Worm (Caenorhabditis elegans): ENCODE measurements around the gene irld-24.

Gene irld-24

ce11 chrX:13986307-13986706 is at the start of gene irld-24:
irld-24 (plus strand) TSS chrX:13986607.
- no peak for TF ChIP-seq gmeb-1 (tag; optimal IDR thresholded peaks at IDR 0.05)
- no peak for TF ChIP-seq ztf-4 (tag; optimal IDR thresholded peaks at IDR 0.05)
- TF ChIP-seq lin-11 (tag; optimal IDR thresholded peaks at IDR 0.05), result no peak
- no peak for TF ChIP-seq unc-39 (tag; optimal IDR thresholded peaks at IDR 0.05)
- TF ChIP-seq ZK546.5 (tag; optimal IDR thresholded peaks at IDR 0.05), result no peak

- TF ChIP-seq sma-9 (GFP tag; optimal IDR thresholded peaks at IDR 0.05), result peak; percentile 22
- no peak for TF ChIP-seq sma-9 (tag; optimal IDR thresholded peaks at IDR 0.05)
- TF ChIP-seq nhr-21 (tag; optimal IDR thresholded peaks at IDR 0.05), result peak; percentile 63
- no peak for TF ChIP-seq lsy-2 (tag; optimal IDR thresholded peaks at IDR 0.05)
- no peak for TF ChIP-seq ztf-1 (GFP tag; conservative IDR thresholded peaks at IDR 0.05)
- TF ChIP-seq blmp-1 (tag; optimal IDR thresholded peaks at IDR 0.05; ENCODE audit: insufficient read depth), result peak; percentile 79
- no peak for TF ChIP-seq F13H6.1 (tag; optimal IDR thresholded peaks at IDR 0.05)
- peak; percentile 20 for TF ChIP-seq nhr-25 (tag; optimal IDR thresholded peaks at IDR 0.05)
- no peak for TF ChIP-seq elt-1 (tag; optimal IDR thresholded peaks at IDR 0.05)
- peak; percentile 46 for TF ChIP-seq crh-2 (tag; optimal IDR thresholded peaks at IDR 0.05)
- TF ChIP-seq ceh-16 (tag; optimal IDR thresholded peaks at IDR 0.05), result peak; percentile 51
- TF ChIP-seq sma-3 (GFP tag; optimal IDR thresholded peaks at IDR 0.05), result peak; percentile 32
- TF ChIP-seq unc-39 (tag; optimal IDR thresholded peaks at IDR 0.05), result no peak
- peak; percentile 16 for TF ChIP-seq nhr-129 (tag; optimal IDR thresholded peaks at IDR 0.05)
These were observed 49.7 kb upstream of the irld-24 start for ce11 chrX:13936719-13937118.

- TF ChIP-seq sma-9 (GFP tag; optimal IDR thresholded peaks at IDR 0.05) (peak; percentile 86), sma-9 (tag; optimal IDR thresholded peaks at IDR 0.05) (no peak), sma-3 (GFP tag; optimal IDR thresholded peaks at IDR 0.05) (peak; percentile 17), crh-2 (tag; optimal IDR thresholded peaks at IDR 0.05) (peak; percentile 22), mbf-1 (tag; optimal IDR thresholded peaks at IDR 0.05) (no peak), fos-1 (tag; optimal IDR thresholded peaks at IDR 0.05) (peak; percentile 54), nhr-11 (tag; optimal IDR thresholded peaks at IDR 0.05) (no peak), ztf-1 (GFP tag; conservative IDR thresholded peaks at IDR 0.05) (no peak), elt-3 (tag; optimal IDR thresholded peaks at IDR 0.05) (peak; percentile 59), mab-5 (tag; optimal IDR thresholded peaks at IDR 0.05) (no peak), nhr-21 (tag; optimal IDR thresholded peaks at IDR 0.05) (no peak), F13H6.1 (tag; optimal IDR thresholded peaks at IDR 0.05) (no peak), nhr-237 (tag; optimal IDR thresholded peaks at IDR 0.05) (no peak)
These were observed 49.1 kb upstream of the irld-24 start for ce11 chrX:13937350-13937749.

ce11 chrX:13937910-13938309 is 48.5 kb upstream of the irld-24 start:
- peak; percentile 9 for TF ChIP-seq elt-3 (tag; optimal IDR thresholded peaks at IDR 0.05)
- TF ChIP-seq peb-1 (tag; optimal IDR thresholded peaks at IDR 0.05), result no peak
- no peak for TF ChIP-seq dmd-4 (tag; optimal IDR thresholded peaks at IDR 0.05)
- TF ChIP-seq mbf-1 (tag; optimal IDR thresholded peaks at IDR 0.05), result no peak
- TF ChIP-seq nhr-10 (tag; optimal IDR thresholded peaks at IDR 0.05), result no peak
- peak in 1 of 2 experiments; percentile 31 for TF ChIP-seq lsy-2 (tag; optimal IDR thresholded peaks at IDR 0.05)
- no peak for TF ChIP-seq blmp-1 (tag; optimal IDR thresholded peaks at IDR 0.05; ENCODE audit: insufficient read depth)
- TF ChIP-seq unc-39 (tag; optimal IDR thresholded peaks at IDR 0.05), result no peak
- TF ChIP-seq gmeb-1 (tag; optimal IDR thresholded peaks at IDR 0.05), result no peak
- no peak for TF ChIP-seq ceh-82 (tag; optimal IDR thresholded peaks at IDR 0.05)
- TF ChIP-seq aly-2 (tag; optimal IDR thresholded peaks at IDR 0.05), result no peak
- no peak for TF ChIP-seq ztf-11 (tag; optimal IDR thresholded peaks at IDR 0.05)
- TF ChIP-seq lin-39 (tag; optimal IDR thresholded peaks at IDR 0.05), result no peak
- no peak for TF ChIP-seq fos-1 (tag; optimal IDR thresholded peaks at IDR 0.05)
- peak; percentile 33 for TF ChIP-seq nhr-21 (tag; optimal IDR thresholded peaks at IDR 0.05)

ce11 chrX:13939388-13939787 is 47.0 kb upstream of the irld-24 start:
- TF ChIP-seq lin-11 (tag; optimal IDR thresholded peaks at IDR 0.05), result no peak
- peak; percentile 5 for TF ChIP-seq sma-3 (GFP tag; optimal IDR thresholded peaks at IDR 0.05)
- no peak for TF ChIP-seq blmp-1 (tag; optimal IDR thresholded peaks at IDR 0.05; ENCODE audit: insufficient read depth)
- TF ChIP-seq sem-4 (tag; optimal IDR thresholded peaks at IDR 0.05), result no peak
- no peak for TF ChIP-seq unc-55 (GFP tag; optimal IDR thresholded peaks at IDR 0.05)
- TF ChIP-seq ztf-1 (GFP tag; conservative IDR thresholded peaks at IDR 0.05), result no peak
- TF ChIP-seq nhr-21 (tag; optimal IDR thresholded peaks at IDR 0.05), result peak; percentile 19
- TF ChIP-seq crh-2 (tag; optimal IDR thresholded peaks at IDR 0.05), result no peak
- no peak for TF ChIP-seq elt-3 (tag; optimal IDR thresholded peaks at IDR 0.05)
- TF ChIP-seq gmeb-1 (tag; optimal IDR thresholded peaks at IDR 0.05), result no peak
- peak; percentile 19 for TF ChIP-seq nhr-25 (tag; optimal IDR thresholded peaks at IDR 0.05)
